Fruit fly (Drosophila melanogaster): ENCODE data around the gene Golgin84.

Golgin84 gene

DNA sequence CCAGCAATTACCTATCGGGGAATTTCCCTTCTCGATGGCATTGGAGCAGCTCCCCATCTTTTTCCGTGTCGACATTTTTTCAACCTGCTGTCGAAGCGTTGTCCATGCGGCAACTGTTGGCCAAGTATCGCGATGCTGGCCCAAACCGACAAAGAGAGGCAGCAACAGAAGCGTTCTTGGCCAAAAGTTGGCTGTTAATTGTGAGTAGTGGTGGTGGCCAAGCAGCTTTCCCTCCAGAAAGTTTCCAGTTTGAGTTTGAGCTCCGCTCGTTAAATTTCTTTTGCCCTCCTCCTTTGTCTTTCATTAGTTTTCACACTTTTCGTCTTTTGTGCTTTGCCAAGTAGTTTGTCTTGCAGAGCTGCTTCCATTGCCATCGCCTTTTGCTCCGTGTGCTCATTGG lies 14.9 kb upstream of the Golgin84 start, which contains the start of gene CG17782:
Gene CG17782 (minus strand): TSS at position 101 of the 400 bp plus-strand sequence.
- no peak for TF ChIP-seq CG12768 (GFP tag; optimal IDR thresholded peaks at IDR 0.05)
- no peak for TF ChIP-seq CG5204 (GFP tag; optimal IDR thresholded peaks at IDR 0.05)
- no peak for TF ChIP-seq CG33017 (tag; optimal IDR thresholded peaks at IDR 0.05)
- TF ChIP-seq CG11617 (GFP tag; optimal IDR thresholded peaks at IDR 0.05), result no peak
- TF ChIP-seq toe (GFP tag; optimal IDR thresholded peaks at IDR 0.05), result no peak

DNA sequence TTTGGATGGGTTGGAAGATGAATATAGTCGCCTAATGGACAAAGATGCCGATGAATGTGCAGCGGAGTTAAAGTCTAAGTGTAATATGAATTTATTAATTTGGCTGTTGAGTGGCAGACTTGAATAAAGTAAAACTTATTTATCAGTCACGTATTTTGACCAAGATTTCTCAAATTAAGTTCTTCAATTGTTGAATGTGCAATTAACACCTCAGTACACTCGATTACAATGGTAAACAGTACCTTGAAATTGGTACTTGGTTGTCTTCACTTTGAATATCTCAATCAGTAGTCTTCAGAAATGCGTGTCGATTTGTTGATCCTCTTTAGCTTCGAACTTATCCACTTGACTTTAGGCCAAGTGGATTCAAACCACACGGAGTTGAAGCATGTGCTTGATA lies 11.5 kb upstream of the Golgin84 start, which contains the start of gene CG13614:
Gene CG13614 (plus strand): TSS at position 301 of the 400 bp plus-strand sequence.
- TF ChIP-seq cnc (optimal IDR thresholded peaks at IDR 0.05) (no peak), CG5204 (GFP tag; optimal IDR thresholded peaks at IDR 0.05) (no peak), CG12768 (GFP tag; optimal IDR thresholded peaks at IDR 0.05) (no peak), Clk (GFP tag; optimal IDR thresholded peaks at IDR 0.05) (no peak), CG7045 (GFP tag; optimal IDR thresholded peaks at IDR 0.05) (no peak), tj (GFP tag; optimal IDR thresholded peaks at IDR 0.05) (no peak), CG7101 (tag; optimal IDR thresholded peaks at IDR 0.05) (no peak), ovo (GFP tag; optimal IDR thresholded peaks at IDR 0.05) (no peak), pad (GFP tag; optimal IDR thresholded peaks at IDR 0.05) (no peak), CG11617 (GFP tag; optimal IDR thresholded peaks at IDR 0.05) (no peak), kay (GFP tag; ENCODE audit: borderline replicate concordance) (no peak), toe (GFP tag; optimal IDR thresholded peaks at IDR 0.05) (no peak), CG33017 (tag; optimal IDR thresholded peaks at IDR 0.05) (no peak)

DNA sequence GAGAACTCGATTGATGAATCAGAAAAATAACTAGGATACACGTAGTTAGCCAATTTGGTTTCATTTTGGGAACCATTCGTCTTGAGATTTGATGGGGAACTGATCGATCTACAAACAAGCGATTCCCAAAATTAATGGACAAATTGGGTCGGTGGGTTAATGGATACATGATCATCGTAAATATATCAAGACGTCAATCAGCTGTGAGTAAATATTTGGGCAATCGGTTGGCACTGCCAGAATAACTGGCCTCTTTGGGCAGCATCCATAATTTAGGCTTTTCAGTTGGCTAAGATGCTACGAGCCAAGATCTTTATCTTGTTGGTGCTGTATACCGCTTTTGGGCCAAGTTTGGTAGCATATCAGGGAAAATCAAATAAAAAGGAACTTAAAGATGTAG lies 10.3 kb upstream of the Golgin84 start, which contains the start of the genes CG42812 and CG33341:
Gene CG42812 (minus strand): TSS at position 101 of the 400 bp plus-strand sequence.
Gene CG33341 (plus strand): TSS at position 295 of the 400 bp plus-strand sequence.
- TF ChIP-seq CG7045 (GFP tag; optimal IDR thresholded peaks at IDR 0.05) (no peak), cic (GFP tag; optimal IDR thresholded peaks at IDR 0.05) (no peak), pad (GFP tag; optimal IDR thresholded peaks at IDR 0.05) (no peak)

DNA sequence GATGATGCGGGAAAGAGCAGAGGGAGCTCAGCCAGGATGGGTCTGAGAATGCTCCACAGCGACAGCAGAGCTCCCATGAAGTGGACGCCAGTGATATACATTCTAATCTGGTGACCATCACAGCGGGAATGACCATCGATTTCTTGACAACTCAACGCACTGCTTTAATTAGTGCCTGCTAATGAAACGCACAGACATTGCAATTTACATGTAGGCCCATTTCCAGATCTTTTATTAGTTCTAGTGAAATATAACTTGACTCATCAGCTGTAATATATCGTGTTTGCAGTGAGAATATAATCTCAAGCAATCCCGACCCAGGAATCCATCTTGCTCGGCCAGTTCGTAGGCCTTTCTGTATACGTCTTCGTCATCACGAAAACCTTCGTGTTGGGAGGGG lies 9.4 kb upstream of the Golgin84 start, which contains the start of gene CG42811:
Gene CG42811 (minus strand): TSS at position 101 of the 400 bp plus-strand sequence.
- TF ChIP-seq pad (GFP tag; optimal IDR thresholded peaks at IDR 0.05) (no peak), CG5204 (GFP tag; optimal IDR thresholded peaks at IDR 0.05) (no peak), tj (GFP tag; optimal IDR thresholded peaks at IDR 0.05) (no peak)

DNA sequence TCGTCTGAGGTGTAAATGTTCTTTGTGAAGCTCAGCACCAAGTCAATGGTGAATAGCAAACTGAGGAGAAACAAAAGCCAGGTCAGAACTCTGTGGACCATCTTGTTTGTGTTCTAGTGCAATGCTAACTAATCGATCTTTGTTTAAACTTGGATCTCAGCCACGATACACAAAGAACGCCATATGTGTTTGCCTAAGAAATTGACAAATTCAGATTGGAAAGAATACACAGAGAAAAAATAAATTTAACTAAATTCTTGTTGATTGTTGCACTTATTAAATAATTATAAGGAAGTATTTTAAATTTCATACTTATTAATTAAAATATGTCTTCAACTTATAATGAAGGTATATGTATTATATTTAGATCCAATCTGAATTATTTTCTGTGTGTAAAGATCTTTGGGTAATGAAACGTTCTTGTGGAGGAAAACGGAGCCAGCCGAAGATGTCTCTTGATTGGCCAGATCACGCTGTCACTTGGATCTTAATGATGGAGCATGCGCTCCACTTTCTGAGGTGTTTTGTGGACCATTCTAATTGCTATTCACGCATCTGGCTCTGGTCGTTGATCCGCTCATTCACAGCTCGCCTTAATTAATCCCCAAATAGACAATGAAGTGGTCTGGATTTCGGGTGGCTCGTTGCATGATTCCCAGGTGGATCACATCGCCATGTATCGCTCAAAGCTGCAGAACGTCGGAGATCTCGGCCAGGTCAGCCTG lies 7.3 kb upstream of the Golgin84 start, which contains the start of the genes CG17784 and CG13613:
Gene CG17784 (minus strand): TSS at position 101 of the 725 bp plus-strand sequence.
Gene CG13613 (plus strand): TSS at position 675 of the 725 bp plus-strand sequence.
- no peak for TF ChIP-seq CG12768 (GFP tag; optimal IDR thresholded peaks at IDR 0.05)

DNA sequence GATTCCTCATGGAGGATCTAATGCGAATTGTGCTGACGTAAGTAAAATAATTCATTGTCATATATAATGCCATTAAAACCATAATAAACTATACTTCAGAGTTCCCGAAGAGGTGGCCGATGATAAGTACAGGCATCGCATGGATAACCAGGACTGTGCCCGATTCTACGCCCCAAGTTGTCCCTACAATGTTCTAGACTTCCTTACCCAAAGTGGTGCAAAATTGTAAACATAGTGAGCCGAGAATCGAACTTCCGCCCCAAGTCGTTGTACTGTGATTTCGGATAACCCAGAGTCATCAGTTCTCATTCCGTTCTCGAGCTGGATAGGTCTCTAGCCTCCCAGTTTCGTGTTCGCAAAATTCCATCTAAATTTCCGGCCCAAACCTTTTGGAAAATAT lies 5.1 kb upstream of the Golgin84 start, which contains the start of gene CG33340:
Gene CG33340 (plus strand): TSS at position 301 of the 400 bp plus-strand sequence.
- TF ChIP-seq CG7045 (GFP tag; optimal IDR thresholded peaks at IDR 0.05), result no peak
- TF ChIP-seq cic (GFP tag; optimal IDR thresholded peaks at IDR 0.05), result no peak
- TF ChIP-seq toe (GFP tag; optimal IDR thresholded peaks at IDR 0.05), result no peak
- no peak for TF ChIP-seq CG11617 (GFP tag; optimal IDR thresholded peaks at IDR 0.05)
- no peak for TF ChIP-seq CG12768 (GFP tag; optimal IDR thresholded peaks at IDR 0.05)
- TF ChIP-seq Crg-1 (GFP tag; optimal IDR thresholded peaks at IDR 0.05), result no peak
- no peak for TF ChIP-seq Mnt (GFP tag; optimal IDR thresholded peaks at IDR 0.05)
- TF ChIP-seq ovo (GFP tag; optimal IDR thresholded peaks at IDR 0.05), result no peak
- no peak for TF ChIP-seq CG5204 (GFP tag; optimal IDR thresholded peaks at IDR 0.05)

DNA sequence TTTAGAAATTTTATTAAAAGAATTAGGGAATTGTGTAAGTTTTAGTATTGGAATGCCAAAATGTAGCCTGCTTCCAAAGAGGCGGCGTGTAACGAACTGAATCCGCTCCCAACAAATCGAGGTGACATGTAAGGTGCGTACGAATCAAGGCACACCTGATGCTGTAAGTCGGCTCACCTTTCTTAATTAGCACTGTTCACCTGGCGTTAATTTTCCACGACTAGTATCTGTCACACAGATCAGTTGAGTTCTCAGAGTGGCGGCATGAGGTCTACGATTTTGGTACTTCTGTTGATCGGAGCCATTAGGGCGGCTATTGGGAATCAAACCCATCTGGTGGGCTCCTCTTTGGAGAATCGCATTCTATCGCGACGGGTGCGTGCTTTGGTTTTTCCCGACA lies 3.8 kb upstream of the Golgin84 start, which contains the start of the genes CG5762 and CG33339:
Gene CG5762 (minus strand): TSS at position 101 of the 400 bp plus-strand sequence.
Gene CG33339 (plus strand): TSS at position 265 of the 400 bp plus-strand sequence.
- TF ChIP-seq CG11617 (GFP tag; optimal IDR thresholded peaks at IDR 0.05), result no peak
- TF ChIP-seq Hr96 (GFP tag; optimal IDR thresholded peaks at IDR 0.05), result no peak
- no peak for TF ChIP-seq Clk (GFP tag; optimal IDR thresholded peaks at IDR 0.05)
- TF ChIP-seq cnc (optimal IDR thresholded peaks at IDR 0.05), result no peak
- no peak for TF ChIP-seq CG7045 (GFP tag; optimal IDR thresholded peaks at IDR 0.05)
- TF ChIP-seq CG7101 (tag; optimal IDR thresholded peaks at IDR 0.05), result no peak
- no peak for TF ChIP-seq ovo (GFP tag; optimal IDR thresholded peaks at IDR 0.05)
- no peak for TF ChIP-seq CG33017 (tag; optimal IDR thresholded peaks at IDR 0.05)
- TF ChIP-seq pad (GFP tag; optimal IDR thresholded peaks at IDR 0.05), result no peak

DNA sequence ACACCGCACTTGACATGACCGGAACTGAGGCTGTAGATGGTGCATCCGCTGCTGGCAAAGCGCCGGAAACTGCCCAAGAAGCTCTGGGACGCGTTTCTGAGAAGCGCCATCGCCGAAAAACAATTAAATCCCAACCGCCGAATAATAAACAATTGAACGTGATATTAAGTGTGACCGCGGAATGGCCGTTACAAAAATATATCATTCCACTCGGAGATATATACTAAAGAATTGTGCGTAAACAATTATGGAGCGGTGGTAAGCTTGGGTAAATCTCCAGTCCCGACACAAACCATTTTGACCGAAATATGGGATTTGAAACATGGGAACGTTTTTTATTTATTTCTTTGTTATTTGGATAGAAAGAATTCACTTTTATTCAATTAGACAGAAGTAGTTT lies 2.2 kb upstream of the Golgin84 start, which contains the start of gene CG18528:
Gene CG18528 (minus strand): TSS at position 188 of the 400 bp plus-strand sequence.
- TF ChIP-seq bab1 (GFP tag; optimal IDR thresholded peaks at IDR 0.05) (peak; percentile 53), CG14711 (tag; optimal IDR thresholded peaks at IDR 0.05) (no peak), CG33017 (tag; optimal IDR thresholded peaks at IDR 0.05) (no peak), tj (GFP tag; optimal IDR thresholded peaks at IDR 0.05) (no peak), Crg-1 (GFP tag; optimal IDR thresholded peaks at IDR 0.05) (no peak), Clk (GFP tag; optimal IDR thresholded peaks at IDR 0.05) (no peak)
